Worm (Caenorhabditis elegans): ENCODE data around the gene B0281.5.

DNA sequence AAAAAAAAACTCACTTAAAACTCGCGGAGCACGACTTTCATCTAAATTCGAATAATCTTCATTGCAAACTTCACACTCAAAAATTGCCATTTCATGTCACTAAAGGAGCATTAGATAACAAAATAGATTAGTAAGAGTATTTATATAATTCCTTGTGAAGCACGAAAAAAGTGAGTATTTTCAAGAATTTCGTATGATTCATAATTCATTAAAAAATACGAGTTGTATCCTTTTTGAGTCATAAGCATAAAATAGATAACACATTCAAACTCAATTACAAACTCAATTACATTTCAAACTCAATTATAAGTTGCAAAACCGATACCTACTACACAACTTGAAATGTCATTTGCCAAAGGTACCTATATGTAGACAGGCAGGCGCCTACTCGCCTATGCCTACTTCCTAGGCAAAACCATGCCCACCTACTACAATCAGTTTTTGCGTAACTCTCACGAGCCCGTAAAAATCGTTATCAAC is 28.2 kb upstream of the B0281.5 start, which contains the start of the genes ZK1240.8 and ZK1240.1:
- no peak for TF ChIP-seq F49E8.2 (tag; optimal IDR thresholded peaks at IDR 0.05; ENCODE audit: insufficient read depth)
- TF ChIP-seq Y79H2A.3 (GFP tag; conservative IDR thresholded peaks at IDR 0.05), result no peak
- TF ChIP-seq F57A8.1 (GFP tag; optimal IDR thresholded peaks at IDR 0.05), result no peak
- no peak for TF ChIP-seq F57C9.4 (tag; optimal IDR thresholded peaks at IDR 0.05)
- TF ChIP-seq bed-2 (GFP tag; IDR thresholded peaks at IDR 0.05), result no peak
- no peak for TF ChIP-seq B0019.2 (GFP tag; conservative IDR thresholded peaks at IDR 0.05)
- no peak for TF ChIP-seq F22D6.2 (tag; optimal IDR thresholded peaks at IDR 0.05)
- TF ChIP-seq C06A6.2 (GFP tag; conservative IDR thresholded peaks at IDR 0.05), result no peak
- no peak for TF ChIP-seq D2030.7 (GFP tag; IDR thresholded peaks at IDR 0.05)
- TF ChIP-seq snpc-4 (GFP tag; optimal IDR thresholded peaks at IDR 0.05), result no peak
- no peak for TF ChIP-seq snpc-4 (tag; optimal IDR thresholded peaks at IDR 0.05)
- TF ChIP-seq K11D2.4 (GFP tag; IDR thresholded peaks at IDR 0.05), result no peak
- TF ChIP-seq atf-7 (tag; optimal IDR thresholded peaks at IDR 0.05), result no peak
- no peak for TF ChIP-seq ama-1 (optimal IDR thresholded peaks at IDR 0.05)
- no peak for TF ChIP-seq ama-1 (GFP tag; optimal IDR thresholded peaks at IDR 0.05)

Measured in whole organism, young adult.